Fruit fly (Drosophila melanogaster) whole organism, embryonic: ENCODE data around the gene CG5510.
A peak's percentile ranks its signal among the peaks of the same experiment; 100 is the strongest.

ENCODE experiments used
- Abd-B ChIP-seq: fragments of 200-800 bp; sonication (Bioruptor generic); optimal IDR thresholded peaks from 2 replicates; lab custom pipeline; 2018; ENCODE audit warnings: missing biosample characterization, mild to moderate bottlenecking, missing genetic modification characterization, moderate library complexity
- Bgb ChIP-seq: fragments of 200-800 bp; sonication (Bioruptor generic); IDR thresholded peaks from 2 replicates; pipeline ENCODE4 v1.3.6; 2022; ENCODE audit warnings: missing biosample characterization, missing genetic modification characterization; ENCODE audit not compliant: partially characterized antibody
- CG1024 ChIP-seq: fragments of 200-800 bp; sonication (Bioruptor generic); IDR thresholded peaks from 2 replicates; pipeline ENCODE4 v1.3.6; 2022; ENCODE audit warnings: missing biosample characterization, missing genetic modification characterization
- CG10565 ChIP-seq: fragments of 200-800 bp; sonication (Bioruptor generic); optimal IDR thresholded peaks from 3 replicates; lab custom pipeline; 2016; ENCODE audit warnings: missing biosample characterization, mild to moderate bottlenecking, missing genetic modification characterization
- CG12219 ChIP-seq: fragments of 200-800 bp; sonication (Bioruptor generic); optimal IDR thresholded peaks from 3 replicates; lab custom pipeline; 2018; ENCODE audit warnings: missing biosample characterization, mild to moderate bottlenecking, missing genetic modification characterization
- CG12744 ChIP-seq: fragments of 200-800 bp; sonication (Bioruptor generic); optimal IDR thresholded peaks from 2 replicates; lab custom pipeline; 2016; ENCODE audit warnings: missing biosample characterization, missing genetic modification characterization
- CG13296 ChIP-seq: fragments of 200-800 bp; sonication (Bioruptor generic); optimal IDR thresholded peaks from 3 replicates; lab custom pipeline; 2018; ENCODE audit warnings: missing biosample characterization, mild to moderate bottlenecking, missing genetic modification characterization
- CG15514 ChIP-seq: fragments of 200-800 bp; sonication (Bioruptor generic); optimal IDR thresholded peaks from 3 replicates; lab custom pipeline; 2017; ENCODE audit warnings: missing biosample characterization, missing genetic modification characterization, mild to moderate bottlenecking, moderate library complexity, missing genetic modification reagents
- CG2199 ChIP-seq: fragments of 200-800 bp; sonication (Bioruptor generic); IDR thresholded peaks from 3 replicates; pipeline ENCODE4 v1.3.6; 2022; ENCODE audit warnings: missing biosample characterization, missing genetic modification characterization
- CG2202 ChIP-seq: fragments of 200-800 bp; sonication (Bioruptor generic); optimal IDR thresholded peaks from 2 replicates; lab custom pipeline; 2018; ENCODE audit warnings: missing biosample characterization, mild to moderate bottlenecking, missing genetic modification characterization
- CG33213 ChIP-seq: fragments of 200-800 bp; sonication (Bioruptor generic); optimal IDR thresholded peaks from 3 replicates; lab custom pipeline; 2016; ENCODE audit warnings: missing biosample characterization, missing genetic modification characterization
- CG34224 ChIP-seq: fragments of 200-800 bp; sonication (Bioruptor generic); IDR thresholded peaks from 3 replicates; pipeline ENCODE4 v1.3.6; 2022; ENCODE audit warnings: missing biosample characterization, missing genetic modification characterization; ENCODE audit not compliant: partially characterized antibody
- CG4617 ChIP-seq: fragments of 200-800 bp; sonication (Bioruptor generic); optimal IDR thresholded peaks from 3 replicates; lab custom pipeline; 2016; ENCODE audit warnings: missing biosample characterization, missing genetic modification characterization, borderline replicate concordance
- CG7357 ChIP-seq: fragments of 200-800 bp; sonication (Bioruptor generic); IDR thresholded peaks from 3 replicates; pipeline ENCODE4 v1.3.6; 2022; ENCODE audit warnings: missing biosample characterization, missing genetic modification characterization
- CG8290 ChIP-seq, 3 experiments: fragments of 200-800 bp; sonication (Bioruptor generic); optimal IDR thresholded peaks; 2 replicates each; lab custom pipeline; 2016 to 2019; ENCODE audit warnings: missing biosample characterization in 3 of 3, missing genetic modification characterization in 3 of 3, mild to moderate bottlenecking in 2 of 3, moderate library complexity in 1 of 3
- CG9215 ChIP-seq: fragments of 200-800 bp; sonication (Bioruptor generic); IDR thresholded peaks from 2 replicates; pipeline ENCODE4 v1.3.6; 2022; ENCODE audit warnings: missing biosample characterization, missing genetic modification characterization
- CG9797 ChIP-seq: fragments of 200-800 bp; sonication (Bioruptor generic); optimal IDR thresholded peaks from 3 replicates; lab custom pipeline; 2018; ENCODE audit warnings: missing biosample characterization, mild to moderate bottlenecking, missing genetic modification characterization
- CoRest ChIP-seq: fragments of 200-800 bp; sonication (Bioruptor generic); optimal IDR thresholded peaks from 3 replicates; lab custom pipeline; 2018; ENCODE audit warnings: missing biosample characterization, mild to moderate bottlenecking, missing genetic modification characterization, moderate library complexity
- Dll ChIP-seq: fragments of 200-800 bp; sonication (Bioruptor generic); IDR thresholded peaks from 4 replicates; pipeline ENCODE4 v1.3.6; 2022; ENCODE audit warnings: missing biosample characterization, missing genetic modification characterization; ENCODE audit not compliant: partially characterized antibody
- Doc3 ChIP-seq: fragments of 200-800 bp; sonication (Bioruptor generic); IDR thresholded peaks from 3 replicates; pipeline ENCODE4 v1.3.6; 2022; ENCODE audit warnings: missing biosample characterization, missing genetic modification characterization; ENCODE audit not compliant: partially characterized antibody
- Dp ChIP-seq: fragments of 200-800 bp; sonication (Bioruptor generic); optimal IDR thresholded peaks from 2 replicates; lab custom pipeline; 2018; ENCODE audit warnings: missing biosample characterization, mild to moderate bottlenecking, missing genetic modification characterization, moderate library complexity
- E2f2 ChIP-seq: fragments of 200-800 bp; sonication (Bioruptor generic); IDR thresholded peaks from 2 replicates; pipeline ENCODE4 v1.3.6; 2022; ENCODE audit warnings: missing biosample characterization, missing genetic modification characterization
- Fer3 ChIP-seq: fragments of 200-800 bp; sonication (Bioruptor generic); optimal IDR thresholded peaks from 2 replicates; lab custom pipeline; 2018; ENCODE audit warnings: missing biosample characterization, mild to moderate bottlenecking, missing genetic modification characterization, moderate library complexity
- Lpt ChIP-seq: fragments of >200 bp; optimal IDR thresholded peaks from 2 replicates; lab custom pipeline; 2018; ENCODE audit warnings: missing biosample characterization, missing genetic modification characterization
- NFAT ChIP-seq: fragments of 200-800 bp; sonication (Bioruptor generic); IDR thresholded peaks from 2 replicates; pipeline ENCODE4 v1.3.6; 2022; ENCODE audit warnings: missing biosample characterization, missing genetic modification characterization
- Nf-YA ChIP-seq: fragments of 200-800 bp; sonication (Bioruptor generic); IDR thresholded peaks from 2 replicates; pipeline ENCODE4 v1.3.6; 2022; ENCODE audit warnings: missing biosample characterization, missing genetic modification characterization
- Poxn ChIP-seq: fragments of 200-800 bp; sonication (Bioruptor generic); IDR thresholded peaks from 2 replicates; pipeline ENCODE4 v1.3.6; 2022; ENCODE audit warnings: missing biosample characterization, missing genetic modification characterization
- Stat92E ChIP-seq, 3 experiments: fragments of >200 bp in 2 of 3; fragments of 200-800 bp in 1 of 3; sonication (Bioruptor generic) in 1 of 3; optimal IDR thresholded peaks; 2 replicates each; lab custom pipeline; 2017 to 2019; ENCODE audit warnings: missing biosample characterization in 3 of 3, missing genetic modification characterization in 3 of 3, mild to moderate bottlenecking in 1 of 3, moderate library complexity in 1 of 3
- Usf ChIP-seq: fragments of 200-800 bp; sonication (Bioruptor generic); optimal IDR thresholded peaks from 2 replicates; lab custom pipeline; 2017; ENCODE audit warnings: missing genotype, missing biosample characterization, missing genetic modification characterization
- YL-1 ChIP-seq: fragments of 200-800 bp; sonication (Bioruptor generic); optimal IDR thresholded peaks from 3 replicates; lab custom pipeline; 2017; ENCODE audit warnings: missing biosample characterization, mild to moderate bottlenecking, missing genetic modification characterization
- amos ChIP-seq: fragments of 200-800 bp; sonication (Bioruptor generic); IDR thresholded peaks from 2 replicates; pipeline ENCODE4 v1.3.6; 2022; ENCODE audit warnings: missing biosample characterization, missing genetic modification characterization; ENCODE audit not compliant: partially characterized antibody
- ato ChIP-seq: fragments of 200-800 bp; sonication (Bioruptor generic); IDR thresholded peaks from 2 replicates; pipeline ENCODE4 v1.3.6; 2022; ENCODE audit warnings: missing biosample characterization, missing genetic modification characterization; ENCODE audit not compliant: partially characterized antibody
- btn ChIP-seq: fragments of 200-800 bp; sonication (Bioruptor generic); optimal IDR thresholded peaks from 2 replicates; lab custom pipeline; 2016; ENCODE audit warnings: missing biosample characterization, missing genetic modification characterization
- croc ChIP-seq: fragments of 200-800 bp; sonication (Bioruptor generic); conservative IDR thresholded peaks from 3 replicates; pipeline ENCODE4 v1.3.6; 2022; ENCODE audit warnings: missing biosample characterization, missing genetic modification characterization
- fd102C ChIP-seq: fragments of 200-800 bp; sonication (Bioruptor generic); optimal IDR thresholded peaks from 2 replicates; lab custom pipeline; 2018; ENCODE audit warnings: missing biosample characterization, mild to moderate bottlenecking, missing genetic modification characterization, moderate library complexity
- fd3F ChIP-seq: fragments of 200-800 bp; sonication (Bioruptor generic); optimal IDR thresholded peaks from 2 replicates; lab custom pipeline; 2018; ENCODE audit warnings: missing biosample characterization, mild to moderate bottlenecking, missing genetic modification characterization, moderate library complexity
- gsb-n ChIP-seq: fragments of 200-800 bp; sonication (Bioruptor generic); optimal IDR thresholded peaks from 3 replicates; lab custom pipeline; 2018; ENCODE audit warnings: missing biosample characterization, mild to moderate bottlenecking, missing genetic modification characterization
- jumu ChIP-seq: fragments of 200-800 bp; sonication (Bioruptor generic); optimal IDR thresholded peaks from 3 replicates; lab custom pipeline; 2016; ENCODE audit warnings: missing biosample characterization, missing genetic modification characterization
- kay ChIP-seq: fragments of 200-800 bp; sonication (Bioruptor generic); optimal IDR thresholded peaks from 2 replicates; lab custom pipeline; 2016; ENCODE audit warnings: missing biosample characterization, missing genetic modification characterization
- lola ChIP-seq, 3 experiments: fragments of >200 bp in 2 of 3; fragments of 200-800 bp in 1 of 3; sonication (Bioruptor generic) in 1 of 3; optimal IDR thresholded peaks; 2 replicates each; lab custom pipeline; 2017 to 2019; ENCODE audit warnings: missing biosample characterization in 3 of 3, missing genetic modification characterization in 3 of 3, mild to moderate bottlenecking in 1 of 3, moderate library complexity in 1 of 3
- maf-S ChIP-seq: fragments of 200-800 bp; sonication (Bioruptor generic); optimal IDR thresholded peaks from 2 replicates; lab custom pipeline; 2016; ENCODE audit warnings: missing biosample characterization, missing genetic modification characterization
- mirr ChIP-seq: fragments of 200-800 bp; sonication (Bioruptor generic); optimal IDR thresholded peaks from 3 replicates; lab custom pipeline; 2018; ENCODE audit warnings: missing biosample characterization, mild to moderate bottlenecking, missing genetic modification characterization
- onecut ChIP-seq: fragments of 200-800 bp; sonication (Bioruptor generic); IDR thresholded peaks from 2 replicates; pipeline ENCODE4 v1.3.6; 2022; ENCODE audit warnings: missing biosample characterization, missing genetic modification characterization
- p53 ChIP-seq: fragments of 200-800 bp; sonication (Bioruptor generic); optimal IDR thresholded peaks from 2 replicates; lab custom pipeline; 2016; ENCODE audit warnings: missing biosample characterization, missing genetic modification characterization
- psq ChIP-seq: fragments of 200-800 bp; sonication (Bioruptor generic); optimal IDR thresholded peaks from 2 replicates; lab custom pipeline; 2017; ENCODE audit warnings: missing biosample characterization, missing genetic modification characterization
- sima ChIP-seq: fragments of 200-800 bp; sonication (Bioruptor generic); optimal IDR thresholded peaks from 2 replicates; lab custom pipeline; 2016; ENCODE audit warnings: missing biosample characterization, missing genetic modification characterization
- tx ChIP-seq: fragments of 200-800 bp; sonication (Bioruptor generic); optimal IDR thresholded peaks from 2 replicates; lab custom pipeline; 2016; ENCODE audit warnings: missing biosample characterization, missing genetic modification characterization
- wor ChIP-seq: fragments of 200-800 bp; sonication (Bioruptor generic); IDR thresholded peaks from 2 replicates; pipeline ENCODE4 v1.3.6; 2022; ENCODE audit warnings: missing biosample characterization, missing genetic modification characterization
- zfh1 ChIP-seq: fragments of 200-800 bp; sonication (Bioruptor generic); IDR thresholded peaks from 3 replicates; pipeline ENCODE4 v1.3.6; 2022; ENCODE audit warnings: missing biosample characterization, missing genetic modification characterization

Gene CG5510

dm6 chr3R:24163556-24164022, 5.8 kb downstream of the CG5510 start, which contains the start of gene Apc2 (continued):
- TF ChIP-seq Doc3 (GFP tag; lab: Robert Waterston, UW) = peak; percentile 57
- TF ChIP-seq amos (GFP tag; lab: Robert Waterston, UW) = peak; percentile 52
- peak; percentile 72 for TF ChIP-seq Abd-B (GFP tag; lab: Kevin White, UChicago)
- TF ChIP-seq Dp (GFP tag; lab: Kevin White, UChicago) = peak; percentile 17
- peak in 1 of 3 experiments; percentile 68 for TF ChIP-seq lola (GFP tag; optimal IDR thresholded peaks at IDR 0.05; lab: Kevin White, UChicago)
- peak; percentile 69; the same call in 2 of the 3 replicates for TF ChIP-seq CG34224 (GFP tag; lab: Robert Waterston, UW)
- peak; percentile 78 for TF ChIP-seq Dll (GFP tag; lab: Robert Waterston, UW)
- TF ChIP-seq p53 (GFP tag; lab: Kevin White, UChicago) = no peak
- no peak for TF ChIP-seq jumu (GFP tag; lab: Kevin White, UChicago)
- TF ChIP-seq CG2202 = no peak
- peak; percentile 69 for TF ChIP-seq CG15514
- TF ChIP-seq CG10565 = no peak
- no peak for TF ChIP-seq CG4617 (GFP tag; lab: Kevin White, UChicago)
- TF ChIP-seq NFAT (GFP tag; lab: Robert Waterston, UW) = peak; percentile 51; the same call in 1 of the 2 replicates
- no peak for TF ChIP-seq CG2199
- peak; percentile 53 for TF ChIP-seq fd3F (GFP tag; lab: Kevin White, UChicago)
- TF ChIP-seq maf-S (GFP tag; lab: Kevin White, UChicago) = no peak
- TF ChIP-seq E2f2 (GFP tag; lab: Robert Waterston, UW) = no peak; the same call in 1 of the 2 replicates
- no peak for TF ChIP-seq ato (GFP tag; lab: Robert Waterston, UW)
- no peak for TF ChIP-seq btn (GFP tag; lab: Kevin White, UChicago)
- TF ChIP-seq kay (GFP tag; lab: Kevin White, UChicago) = no peak
- peak; percentile 80 for TF ChIP-seq CoRest (tag; lab: Kevin White, UChicago)
- TF ChIP-seq onecut = 0 out of 2 replicates have a peak, but pooled peaks have one; percentile 24
- no peak for TF ChIP-seq tx (GFP tag; lab: Kevin White, UChicago)
- TF ChIP-seq CG9797 = no peak
- TF ChIP-seq CG9215 (GFP tag; lab: Robert Waterston, UW) = no peak
- TF ChIP-seq CG33213 (GFP tag; lab: Kevin White, UChicago) = no peak
- no peak for TF ChIP-seq Lpt (GFP tag; lab: Kevin White, UChicago)
- TF ChIP-seq CG12219 = peak; percentile 5
- TF ChIP-seq Poxn (GFP tag; lab: Robert Waterston, UW) = no peak
- no peak for TF ChIP-seq CG1024 (GFP tag; lab: Robert Waterston, UW)
- peak; percentile 47 for TF ChIP-seq YL-1
- TF ChIP-seq gsb-n = peak; percentile 41
- TF ChIP-seq Nf-YA (GFP tag; lab: Robert Waterston, UW) = no peak
- peak; percentile 35; the same call in 1 of the 3 replicates for TF ChIP-seq CG7357
- TF ChIP-seq croc (GFP tag; lab: Robert Waterston, UW) = no peak
- TF ChIP-seq CG12744 = no peak
- TF ChIP-seq CG8290 (GFP tag; optimal IDR thresholded peaks at IDR 0.05; lab: Kevin White, UChicago) = peak; percentile 85
- peak in 1 of 2 experiments; percentile 78 for TF ChIP-seq CG8290 (tag; optimal IDR thresholded peaks at IDR 0.05; lab: Kevin White, UChicago)
- peak; percentile 69 for TF ChIP-seq Fer3
- peak; percentile 63; the same call in 2 of the 3 replicates for TF ChIP-seq zfh1
- no peak for TF ChIP-seq fd102C
- 0 out of 2 replicates have a peak, but pooled peaks have one; percentile 12 for TF ChIP-seq wor (GFP tag; lab: Robert Waterston, UW)
- TF ChIP-seq Stat92E (GFP tag; optimal IDR thresholded peaks at IDR 0.05; lab: Kevin White, UChicago) = peak in 1 of 3 experiments; percentile 24
- peak; percentile 10 for TF ChIP-seq psq (GFP tag; lab: Kevin White, UChicago)
- TF ChIP-seq CG13296 = peak; percentile 41
- TF ChIP-seq Bgb (GFP tag; lab: Robert Waterston, UW) = no peak
- no peak for TF ChIP-seq sima (GFP tag; lab: Kevin White, UChicago)
- no peak for TF ChIP-seq Usf
- TF ChIP-seq mirr (GFP tag; lab: Kevin White, UChicago) = no peak
